Worm (Caenorhabditis elegans) whole organism, late embryonic: ENCODE results near the gene C45H4.18.

Source experiments
- ceh-14 ChIP-seq: sonication (generic microtip); optimal IDR thresholded peaks from 2 replicates; lab custom pipeline; 2016; ENCODE audit warnings: missing genotype, missing genetic modification characterization, missing compliant biosample characterization
- elt-2 ChIP-seq: sonication (generic microtip); optimal IDR thresholded peaks from 2 replicates; lab custom pipeline; 2016; ENCODE audit warnings: missing genetic modification reagents, missing genetic modification characterization, missing compliant biosample characterization
- nhr-11 ChIP-seq: fragments of 150-350 bp; optimal IDR thresholded peaks from 2 replicates; lab custom pipeline; 2014; ENCODE audit warnings: missing biosample characterization, missing genetic modification characterization
- pag-3 ChIP-seq: sonication (generic microtip); optimal IDR thresholded peaks from 2 replicates; lab custom pipeline; 2016; ENCODE audit warnings: missing compliant biosample characterization, missing genetic modification characterization, borderline replicate concordance
- pha-4 ChIP-seq: fragments of 150-350 bp; optimal IDR thresholded peaks from 2 replicates; lab custom pipeline; 2018; ENCODE audit warnings: missing biosample characterization, missing genetic modification reagents, missing genetic modification characterization

- no peak for TF ChIP-seq pha-4 (tag; lab: Kevin White, UChicago)
- no peak for TF ChIP-seq nhr-11 (tag; lab: Kevin White, UChicago)
- TF ChIP-seq elt-2 (tag; lab: Kevin White, UChicago): no peak
- TF ChIP-seq pag-3 (tag; lab: Kevin White, UChicago): no peak
- TF ChIP-seq ceh-14 (tag; lab: Kevin White, UChicago): no peak
These were observed 49.8 kb downstream of the C45H4.18 start, which contains the start of gene nhr-103 for ce11 chrV:2225130-2225529.
